Worm (Caenorhabditis elegans) whole organism, midembryonic: ENCODE measurements around the gene F09G8.5.
A peak's percentile ranks its signal among the peaks of the same experiment; 100 is the strongest.

Experiments used
- T22C8.4 ChIP-seq: fragments of 200-800 bp; sonication (Bioruptor generic); IDR thresholded peaks from 2 replicates; pipeline ENCODE4 v1.3.6; 2022; ENCODE audit warnings: missing genetic modification characterization, missing compliant biosample characterization
- cog-1 ChIP-seq: sonication (generic microtip); optimal IDR thresholded peaks from 2 replicates; lab custom pipeline; 2016; ENCODE audit warnings: missing genetic modification characterization, missing compliant biosample characterization
- flt-1 ChIP-seq: fragments of 200-800 bp; sonication (Bioruptor generic); IDR thresholded peaks from 2 replicates; pipeline ENCODE4 v1.3.6; 2022; ENCODE audit warnings: missing genetic modification characterization, missing compliant biosample characterization
- klf-2 ChIP-seq: fragments of 200-800 bp; sonication (Bioruptor generic); conservative IDR thresholded peaks from 2 replicates; pipeline ENCODE4 v1.3.6; 2022; ENCODE audit warnings: missing genetic modification reagents, missing genetic modification characterization, missing compliant biosample characterization
- med-1 ChIP-seq: sonication (generic microtip); optimal IDR thresholded peaks from 2 replicates; lab custom pipeline; 2017; ENCODE audit warnings: missing genetic modification characterization, mild to moderate bottlenecking, missing compliant biosample characterization, antibody characterized with exemption, missing genetic modification reagents; ENCODE audit not compliant: insufficient read depth
- ref-1 ChIP-seq: fragments of 200-800 bp; sonication (Bioruptor generic); conservative IDR thresholded peaks from 2 replicates; pipeline ENCODE4 v1.3.6; 2022; ENCODE audit warnings: missing genetic modification reagents, missing genetic modification characterization, missing compliant biosample characterization
- tab-1 ChIP-seq: fragments of 200-800 bp; sonication (Bioruptor generic); IDR thresholded peaks from 2 replicates; pipeline ENCODE4 v1.3.6; 2022; ENCODE audit warnings: missing genetic modification characterization, missing compliant biosample characterization
- ztf-23 ChIP-seq: fragments of 200-800 bp; sonication (Bioruptor generic); IDR thresholded peaks from 2 replicates; pipeline ENCODE4 v1.3.6; 2022; ENCODE audit warnings: missing genetic modification reagents, missing genetic modification characterization, missing compliant biosample characterization
- ztf-29 ChIP-seq: fragments of 200-800 bp; sonication (Bioruptor generic); IDR thresholded peaks from 2 replicates; pipeline ENCODE4 v1.3.6; 2022; ENCODE audit warnings: missing genetic modification reagents, missing genetic modification characterization, missing compliant biosample characterization

The F09G8.5 gene

DNA sequence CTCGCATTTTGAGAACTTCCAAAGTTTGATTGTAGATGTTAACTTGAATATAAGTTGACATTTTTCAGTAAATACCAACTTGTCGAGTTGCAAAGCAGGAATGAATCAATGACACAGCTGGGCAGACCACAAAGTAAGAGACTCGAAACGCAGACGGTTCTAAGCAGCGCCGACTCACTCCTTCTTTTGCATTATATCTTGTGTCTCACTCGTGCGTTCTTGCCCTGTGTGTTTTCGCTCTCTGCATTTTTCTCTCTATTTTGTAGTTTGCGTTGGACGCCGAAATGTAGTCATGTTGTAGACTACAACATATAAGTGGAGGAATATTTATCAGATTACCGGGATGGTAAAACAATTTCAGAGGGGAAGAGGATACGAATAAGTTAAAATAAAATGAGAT, 12.0 kb upstream of the F09G8.5 start, which contains the start of gene C02F5.12:
TSS of gene C02F5.12 (minus strand) at position 221 of the 400 bp plus-strand sequence.
- no peak for TF ChIP-seq flt-1
- no peak for TF ChIP-seq cog-1 (tag; lab: Kevin White, UChicago)
- TF ChIP-seq ztf-23 = no peak
- no peak for TF ChIP-seq T22C8.4 (GFP tag; lab: Robert Waterston, UW)
- no peak for TF ChIP-seq klf-2 (GFP tag; lab: Robert Waterston, UW)
- TF ChIP-seq med-1 (GFP tag; lab: Kevin White, UChicago) = no peak
- TF ChIP-seq tab-1 (GFP tag; lab: Robert Waterston, UW) = no peak
- no peak for TF ChIP-seq ref-1 (GFP tag; lab: Robert Waterston, UW)
- TF ChIP-seq ztf-29 = no peak

ce11 chrIII:8244052-8244451, 10.7 kb upstream of the F09G8.5 start, which contains the start of the genes pbs-6 and cids-1:
Gene pbs-6, minus strand, starts transcription at chrIII:8244092.
Gene cids-1, plus strand, starts transcription at chrIII:8244445.
- TF ChIP-seq tab-1 (GFP tag; lab: Robert Waterston, UW) (no peak), flt-1 (no peak), ztf-29 (no peak), med-1 (GFP tag; lab: Kevin White, UChicago) (no peak), cog-1 (tag; lab: Kevin White, UChicago) (no peak), T22C8.4 (GFP tag; lab: Robert Waterston, UW) (no peak)

- TF ChIP-seq med-1 (GFP tag; lab: Kevin White, UChicago) (no peak), cog-1 (tag; lab: Kevin White, UChicago) (no peak)
These were observed 9.2 kb upstream of the F09G8.5 start, which contains the start of gene C02F5.3 for ce11 chrIII:8245591-8245990. Gene C02F5.3, plus strand, starts transcription at chrIII:8245891.

DNA sequence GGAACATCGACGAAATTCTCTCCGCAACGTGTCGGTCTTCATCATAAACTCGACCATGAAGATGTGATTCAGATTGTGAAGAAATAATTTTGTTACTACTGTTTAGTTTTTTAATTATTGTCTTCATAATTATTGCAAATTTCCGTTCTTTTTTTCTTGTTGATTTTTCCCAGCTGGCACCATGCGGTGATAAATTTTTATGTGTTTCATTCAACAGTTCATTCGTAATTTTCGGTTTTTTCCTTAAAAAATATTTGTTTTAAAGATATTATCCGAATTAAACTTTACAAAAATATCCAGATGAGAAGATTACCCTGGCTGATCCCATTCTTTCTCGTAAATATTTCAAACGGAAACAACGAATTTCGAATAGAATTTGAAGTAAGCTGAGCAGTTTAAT, 7.7 kb upstream of the F09G8.5 start, which contains the start of gene C02F5.13:
TSS of gene C02F5.13 (plus strand) at position 301 of the 400 bp plus-strand sequence.
- TF ChIP-seq klf-2 (GFP tag; lab: Robert Waterston, UW) = no peak
- no peak for TF ChIP-seq ztf-29
- no peak for TF ChIP-seq flt-1
- no peak for TF ChIP-seq cog-1 (tag; lab: Kevin White, UChicago)
- no peak for TF ChIP-seq ztf-23
- TF ChIP-seq ref-1 (GFP tag; lab: Robert Waterston, UW) = no peak
- no peak for TF ChIP-seq tab-1 (GFP tag; lab: Robert Waterston, UW)
- no peak for TF ChIP-seq T22C8.4 (GFP tag; lab: Robert Waterston, UW)
- no peak for TF ChIP-seq med-1 (GFP tag; lab: Kevin White, UChicago)

DNA sequence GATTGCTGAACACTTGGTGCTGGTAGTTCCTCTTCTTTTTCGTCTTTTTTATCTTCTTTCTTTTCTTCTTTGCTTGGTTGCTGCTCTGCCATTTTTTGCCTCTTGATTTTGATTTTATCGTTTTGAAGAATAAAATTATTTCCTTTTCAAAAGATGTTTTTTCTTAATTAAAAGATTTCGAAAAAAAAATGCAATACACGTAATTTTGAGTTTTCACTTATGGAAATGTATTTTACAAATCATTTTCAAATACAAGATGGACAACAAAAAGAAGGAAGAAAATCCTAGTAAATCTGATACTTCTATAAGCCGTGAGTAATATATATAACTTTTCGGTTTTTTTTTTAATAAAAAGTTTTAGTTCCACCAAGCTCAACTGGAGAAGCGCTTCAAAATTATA, 5.4 kb upstream of the F09G8.5 start, which contains the start of the genes C02F5.10 and C02F5.2:
TSS of gene C02F5.10 (minus strand) at position 101 of the 400 bp plus-strand sequence.
TSS of gene C02F5.2 (plus strand) at position 239 of the 400 bp plus-strand sequence.
- TF ChIP-seq ztf-29 (no peak), tab-1 (GFP tag; lab: Robert Waterston, UW) (no peak), ref-1 (GFP tag; lab: Robert Waterston, UW) (no peak), T22C8.4 (GFP tag; lab: Robert Waterston, UW) (no peak), ztf-23 (no peak), flt-1 (no peak), cog-1 (tag; lab: Kevin White, UChicago) (no peak), med-1 (GFP tag; lab: Kevin White, UChicago) (no peak), klf-2 (GFP tag; lab: Robert Waterston, UW) (no peak)

DNA sequence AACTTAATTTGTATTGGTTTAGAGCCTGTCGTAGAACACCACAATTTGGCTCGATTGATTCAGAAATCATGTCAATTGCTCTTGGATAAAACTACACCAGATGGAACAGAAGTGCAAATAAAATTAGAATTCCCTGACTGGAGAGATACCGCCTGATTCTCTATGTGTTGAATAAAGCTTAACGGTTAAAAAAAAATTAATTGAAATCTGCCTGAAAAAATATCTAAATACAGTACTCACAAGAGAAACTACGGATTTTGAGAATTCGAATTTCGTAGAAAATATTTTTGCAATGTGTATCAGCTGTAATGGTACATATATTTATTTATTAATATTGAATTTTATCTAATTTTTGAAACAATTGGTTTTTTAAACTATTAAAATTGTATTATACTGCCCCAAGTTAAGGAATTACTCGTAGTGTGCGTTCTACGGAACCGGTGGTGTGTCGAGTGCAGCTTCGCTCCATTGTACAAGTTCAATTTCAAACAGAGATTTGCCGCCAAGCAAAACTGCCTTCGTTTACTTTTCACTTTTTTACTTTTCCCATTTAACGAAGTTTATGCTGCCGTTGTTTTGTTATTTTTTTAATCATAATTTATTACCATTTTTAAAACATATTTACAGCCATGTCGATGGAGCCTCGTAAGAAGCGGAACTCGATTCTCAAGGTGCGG, 4.6 kb upstream of the F09G8.5 start, which contains the start of gene knl-1:
TSS of gene knl-1 (plus strand) at position 626 of the 677 bp plus-strand sequence.
- TF ChIP-seq med-1 (GFP tag; lab: Kevin White, UChicago) (no peak), ztf-23 (peak; percentile 73), flt-1 (0 out of 2 replicates have a peak, but pooled peaks have one; percentile 33)

- no peak for TF ChIP-seq med-1 (GFP tag; lab: Kevin White, UChicago)
- TF ChIP-seq ztf-23 = no peak
- TF ChIP-seq ztf-29 = no peak
- TF ChIP-seq tab-1 (GFP tag; lab: Robert Waterston, UW) = no peak
- no peak for TF ChIP-seq flt-1
- no peak for TF ChIP-seq ref-1 (GFP tag; lab: Robert Waterston, UW)
- TF ChIP-seq klf-2 (GFP tag; lab: Robert Waterston, UW) = no peak
These were observed 3.3 kb downstream of the F09G8.5 start, which contains the start of gene ncr-2 for ce11 chrIII:8258045-8258444. Gene ncr-2, plus strand, starts transcription at chrIII:8258345.

DNA sequence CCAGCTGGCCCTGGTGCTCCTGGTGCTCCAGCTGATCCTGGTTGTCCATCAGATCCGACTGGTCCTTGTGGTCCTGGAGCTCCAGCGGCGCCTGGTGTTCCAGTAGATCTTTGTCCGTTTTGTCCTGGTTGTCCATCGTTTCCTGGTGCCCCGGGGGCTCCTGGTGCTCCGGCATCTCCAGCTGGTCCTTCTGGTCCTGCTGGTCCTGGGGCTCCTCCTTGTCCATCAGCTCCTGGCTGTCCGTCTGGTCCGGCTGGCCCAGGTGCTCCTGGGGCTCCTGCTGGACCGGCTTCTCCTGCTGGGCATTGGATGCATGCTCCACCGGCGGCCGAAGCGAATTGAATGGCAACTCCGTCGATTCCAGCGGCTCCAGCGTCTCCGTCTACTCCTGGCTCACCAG, 7.8 kb downstream of the F09G8.5 start:
- no peak for TF ChIP-seq tab-1 (GFP tag; lab: Robert Waterston, UW)
- no peak for TF ChIP-seq ztf-29
- no peak for TF ChIP-seq med-1 (GFP tag; lab: Kevin White, UChicago)
- no peak for TF ChIP-seq klf-2 (GFP tag; lab: Robert Waterston, UW)

ce11 chrIII:8263377-8263776, 8.6 kb downstream of the F09G8.5 start, which contains the start of gene col-91:
Gene col-91, minus strand, starts transcription at chrIII:8263664.
- TF ChIP-seq flt-1 (no peak), ref-1 (GFP tag; lab: Robert Waterston, UW) (no peak), tab-1 (GFP tag; lab: Robert Waterston, UW) (no peak), T22C8.4 (GFP tag; lab: Robert Waterston, UW) (no peak), klf-2 (GFP tag; lab: Robert Waterston, UW) (no peak), ztf-29 (no peak), med-1 (GFP tag; lab: Kevin White, UChicago) (no peak), ztf-23 (no peak), cog-1 (tag; lab: Kevin White, UChicago) (no peak)

- TF ChIP-seq flt-1 (0 out of 2 replicates have a peak, but pooled peaks have one; percentile 23), cog-1 (tag; lab: Kevin White, UChicago) (no peak), klf-2 (GFP tag; lab: Robert Waterston, UW) (no peak), tab-1 (GFP tag; lab: Robert Waterston, UW) (no peak)
These were observed 11.0 kb downstream of the F09G8.5 start, which contains the start of gene mrps-9 for ce11 chrIII:8265753-8266152. Gene mrps-9, plus strand, starts transcription at chrIII:8266062.
